Worm (Caenorhabditis elegans): ENCODE results near the gene F25H9.7.
A peak's percentile ranks its signal among the peaks of the same experiment; 100 is the strongest.

DNA sequence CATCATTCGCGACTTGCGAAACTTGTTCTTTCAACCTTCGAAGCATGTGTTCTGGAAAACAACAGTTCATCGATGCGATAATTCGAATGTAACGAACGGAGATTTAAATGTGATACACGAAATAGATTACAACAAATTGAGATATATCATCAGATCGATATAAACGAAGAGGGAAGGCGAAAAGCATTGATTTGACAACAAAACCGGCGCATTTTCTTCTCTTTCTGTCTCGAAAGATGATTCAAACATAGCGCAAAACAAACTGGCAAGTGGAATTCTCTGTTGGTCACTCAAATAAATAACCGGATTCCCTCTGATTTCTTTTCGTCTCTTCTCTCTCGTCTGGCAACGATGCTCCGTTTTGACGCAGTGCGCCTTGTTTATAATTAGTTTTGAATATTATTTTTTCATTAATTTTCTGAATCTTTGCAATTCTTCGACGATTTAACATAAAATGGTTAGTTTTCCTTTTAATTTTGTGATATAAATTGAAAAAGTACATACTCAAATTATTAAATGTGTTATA, 29.2 kb downstream of the F25H9.7 start, which contains the start of the genes eea-1 and gut-2:
- TF ChIP-seq lin-11 (tag; optimal IDR thresholded peaks at IDR 0.05) (no peak), odd-2 (tag; optimal IDR thresholded peaks at IDR 0.05) (no peak), ama-1 (optimal IDR thresholded peaks at IDR 0.05) (no peak), elt-2 (tag; optimal IDR thresholded peaks at IDR 0.05) (no peak), fkh-10 (GFP tag; optimal IDR thresholded peaks at IDR 0.05) (no peak), nfya-1 (tag; optimal IDR thresholded peaks at IDR 0.05) (peak; percentile 49), ref-2 (tag; optimal IDR thresholded peaks at IDR 0.05) (no peak), tbx-2 (tag; optimal IDR thresholded peaks at IDR 0.05) (no peak), hlh-13 (GFP tag; optimal IDR thresholded peaks at IDR 0.05) (no peak), ets-4 (tag; optimal IDR thresholded peaks at IDR 0.05) (no peak), dmd-4 (tag; optimal IDR thresholded peaks at IDR 0.05; ENCODE audit: borderline replicate concordance) (no peak), unc-3 (GFP tag; conservative IDR thresholded peaks at IDR 0.05) (no peak), unc-3 (tag; optimal IDR thresholded peaks at IDR 0.05) (no peak)

Data from whole organism, late embryonic.